Fruit fly (Drosophila melanogaster): ENCODE results near the gene mge.

mge gene

dm6 chr3L:3952468-3952867 lies 42.7 kb upstream of the mge start, which contains the start of gene CG14984 (continued):
- TF ChIP-seq hkb (optimal IDR thresholded peaks at IDR 0.05) (no peak), hkb (GFP tag; IDR thresholded peaks at IDR 0.05) (peak; percentile 30; the same call in 1 of the 2 replicates), CG10147 (GFP tag; optimal IDR thresholded peaks at IDR 0.05) (peak; percentile 75), CkIIα-i1 (GFP tag; IDR thresholded peaks at IDR 0.05) (no peak), sens-2 (GFP tag; IDR thresholded peaks at IDR 0.05) (no peak), C15 (GFP tag; IDR thresholded peaks at IDR 0.05) (no peak), cg (GFP tag; optimal IDR thresholded peaks at IDR 0.05) (no peak), CG6813 (GFP tag; optimal IDR thresholded peaks at IDR 0.05) (peak; percentile 34), repo (GFP tag; optimal IDR thresholded peaks at IDR 0.05) (peak; percentile 1), lilli (GFP tag; optimal IDR thresholded peaks at IDR 0.05) (peak; percentile 57), al (GFP tag; IDR thresholded peaks at IDR 0.05) (peak; percentile 82), chinmo (GFP tag; IDR thresholded peaks at IDR 0.05; ENCODE audit: partially characterized antibody) (no peak), klu (GFP tag; IDR thresholded peaks at IDR 0.05) (peak; percentile 61), CG11504 (tag; optimal IDR thresholded peaks at IDR 0.05) (peak; percentile 57), salm (tag; optimal IDR thresholded peaks at IDR 0.05) (no peak), CG17612 (GFP tag; IDR thresholded peaks at IDR 0.05) (no peak), Camta (GFP tag; optimal IDR thresholded peaks at IDR 0.05) (no peak), CG17568 (GFP tag; optimal IDR thresholded peaks at IDR 0.05) (no peak), ap (GFP tag; IDR thresholded peaks at IDR 0.05) (no peak), br (optimal IDR thresholded peaks at IDR 0.05) (no peak), emc (GFP tag; optimal IDR thresholded peaks at IDR 0.05) (no peak), CG6854 (GFP tag; optimal IDR thresholded peaks at IDR 0.05) (peak; percentile 41), sens (GFP tag) (no peak), esg (GFP tag; conservative IDR thresholded peaks at IDR 0.05) (0 out of 2 replicates have a peak, but pooled peaks have one; percentile 12), CG6683 (GFP tag; optimal IDR thresholded peaks at IDR 0.05) (no peak), CG17361 (GFP tag; IDR thresholded peaks at IDR 0.05) (no peak; the same call in 1 of the 3 replicates), Asciz (GFP tag; optimal IDR thresholded peaks at IDR 0.05) (no peak), crc (GFP tag; optimal IDR thresholded peaks at IDR 0.05) (no peak), CG11085 (GFP tag; IDR thresholded peaks at IDR 0.05) (no peak), CG7372 (GFP tag; IDR thresholded peaks at IDR 0.05) (peak; percentile 51; the same call in 1 of the 2 replicates), Dll (GFP tag; IDR thresholded peaks at IDR 0.05; ENCODE audit: partially characterized antibody) (no peak), ash1 (GFP tag; optimal IDR thresholded peaks at IDR 0.05) (no peak), CG17802 (tag; optimal IDR thresholded peaks at IDR 0.05) (no peak), ato (GFP tag; IDR thresholded peaks at IDR 0.05; ENCODE audit: partially characterized antibody) (no peak), ham (GFP tag; IDR thresholded peaks at IDR 0.05) (no peak), Opbp (GFP tag; IDR thresholded peaks at IDR 0.05; ENCODE audit: partially characterized antibody) (no peak), ro (GFP tag; IDR thresholded peaks at IDR 0.05) (no peak), sna (GFP tag; IDR thresholded peaks at IDR 0.05; ENCODE audit: partially characterized antibody) (no peak), Blimp-1 (GFP tag; optimal IDR thresholded peaks at IDR 0.05) (peak; percentile 21), HLH4C (GFP tag; IDR thresholded peaks at IDR 0.05; ENCODE audit: partially characterized antibody) (no peak), CG15601 (tag; optimal IDR thresholded peaks at IDR 0.05) (no peak), pros (GFP tag; optimal IDR thresholded peaks at IDR 0.05) (no peak), pzg (GFP tag; optimal IDR thresholded peaks at IDR 0.05) (no peak), CG10462 (GFP tag; optimal IDR thresholded peaks at IDR 0.05) (no peak), ab (GFP tag; optimal IDR thresholded peaks at IDR 0.05) (no peak), eve (GFP tag; optimal IDR thresholded peaks at IDR 0.05) (no peak), gsb-n (tag; optimal IDR thresholded peaks at IDR 0.05) (no peak), kay (GFP tag; optimal IDR thresholded peaks at IDR 0.05) (no peak), chif (GFP tag; optimal IDR thresholded peaks at IDR 0.05) (peak in 1 of 2 experiments; percentile 42), CG1602 (GFP tag; optimal IDR thresholded peaks at IDR 0.05) (no peak), Abd-B (GFP tag; optimal IDR thresholded peaks at IDR 0.05) (no peak), ATbp (GFP tag; optimal IDR thresholded peaks at IDR 0.05) (no peak)

Measured in whole organism, embryonic.